Fruit fly (Drosophila melanogaster) whole organism, larva: ENCODE results near the gene Sb.

Experiments used
- noc ChIP-seq: fragments of 200-800 bp; sonication (Bioruptor generic); optimal IDR thresholded peaks from 3 replicates; lab custom pipeline; 2019; ENCODE audit warnings: missing biosample characterization, mild to moderate bottlenecking, missing genetic modification characterization, moderate library complexity

Gene Sb

dm6 chr3R:16115861-16116260 lies at the start of gene Sb:
Gene Sb, plus strand, starts transcription at chr3R:16116161.
- TF ChIP-seq noc (tag; lab: Kevin White, UChicago): no peak

dm6 chr3R:16067494-16067893 lies 48.5 kb upstream of the Sb start, which contains the start of gene CG10185:
Gene CG10185, minus strand, starts transcription at chr3R:16067594.
- no peak for TF ChIP-seq noc (tag; lab: Kevin White, UChicago)

- no peak for TF ChIP-seq noc (tag; lab: Kevin White, UChicago)
These were observed 46.7 kb upstream of the Sb start for dm6 chr3R:16069266-16069665.

dm6 chr3R:16071689-16072580 lies 44.0 kb upstream of the Sb start:
- TF ChIP-seq noc (tag; lab: Kevin White, UChicago): no peak

- TF ChIP-seq noc (tag; lab: Kevin White, UChicago): no peak
These were observed 43.4 kb upstream of the Sb start for dm6 chr3R:16072581-16072908.

dm6 chr3R:16074122-16074521 lies 41.8 kb upstream of the Sb start:
- TF ChIP-seq noc (tag; lab: Kevin White, UChicago): no peak

- TF ChIP-seq noc (tag; lab: Kevin White, UChicago): no peak
These were observed 37.7 kb upstream of the Sb start for dm6 chr3R:16078247-16078646.

dm6 chr3R:16080942-16081589 lies 34.9 kb upstream of the Sb start, which contains the start of gene CG32855:
Gene CG32855, minus strand, starts transcription at chr3R:16080992.
- no peak for TF ChIP-seq noc (tag; lab: Kevin White, UChicago)

dm6 chr3R:16082384-16082783 lies 33.6 kb upstream of the Sb start:
- TF ChIP-seq noc (tag; lab: Kevin White, UChicago): no peak

- TF ChIP-seq noc (tag; lab: Kevin White, UChicago): no peak
These were observed 32.4 kb upstream of the Sb start, which contains the start of gene sxe2 for dm6 chr3R:16083578-16083977. Gene sxe2, plus strand, starts transcription at chr3R:16083878.

- no peak for TF ChIP-seq noc (tag; lab: Kevin White, UChicago)
These were observed 23.9 kb upstream of the Sb start for dm6 chr3R:16091910-16092627.

- no peak for TF ChIP-seq noc (tag; lab: Kevin White, UChicago)
These were observed 21.8 kb upstream of the Sb start for dm6 chr3R:16094011-16094729.

dm6 chr3R:16094918-16095317 lies 21.0 kb upstream of the Sb start:
- TF ChIP-seq noc (tag; lab: Kevin White, UChicago): no peak

- peak; percentile 24 for TF ChIP-seq noc (tag; lab: Kevin White, UChicago)
These were observed 18.2 kb upstream of the Sb start for dm6 chr3R:16097661-16098329.
